Fruit fly (Drosophila melanogaster): ENCODE measurements around the gene Act5C.

Gene Act5C

DNA sequence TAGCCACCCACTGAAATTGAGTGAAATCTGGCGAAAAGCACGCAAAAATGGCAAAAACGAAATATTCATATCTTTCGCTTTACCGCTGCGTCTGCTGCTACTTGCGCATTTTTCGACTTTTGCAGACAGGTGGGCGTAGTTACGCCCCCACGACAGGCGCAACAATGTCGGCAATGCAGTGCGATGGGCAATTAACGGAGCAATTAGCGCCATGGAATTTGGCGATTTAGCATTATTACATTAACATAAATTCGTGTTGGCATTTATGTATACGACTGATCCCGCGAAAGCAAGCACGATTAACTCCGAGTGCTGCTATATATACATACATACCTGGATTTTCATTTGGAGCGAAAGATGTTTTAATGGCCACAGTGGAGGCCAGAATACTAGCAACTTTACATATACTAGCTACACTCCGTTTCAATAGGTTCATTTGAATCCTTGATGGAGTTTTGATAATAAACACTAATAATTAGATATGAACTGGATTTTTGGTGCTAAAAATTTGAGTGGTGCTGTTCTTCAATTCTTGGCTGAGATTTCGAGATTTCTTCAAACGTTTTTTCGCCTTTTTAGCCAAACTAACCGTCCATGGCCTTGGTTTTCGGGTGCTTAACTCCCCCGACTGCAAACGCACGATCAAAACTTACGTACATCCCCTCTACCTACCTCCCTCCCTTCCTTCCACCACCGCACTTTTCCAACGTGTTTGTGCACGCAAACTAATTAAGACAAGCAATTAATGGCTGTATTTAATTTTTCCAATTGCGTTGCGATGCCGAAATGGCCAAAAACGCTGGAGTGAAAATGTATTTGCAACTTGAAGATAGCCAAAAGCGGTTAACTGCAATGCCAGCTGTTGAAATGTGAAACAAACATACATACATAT lies 3.6 kb upstream of the Act5C start (continued):
- TF ChIP-seq CG17186 (GFP tag; optimal IDR thresholded peaks at IDR 0.05) (no peak), CG6813 (GFP tag; optimal IDR thresholded peaks at IDR 0.05) (no peak), CG15696 (tag; optimal IDR thresholded peaks at IDR 0.05) (no peak), Mad (GFP tag; optimal IDR thresholded peaks at IDR 0.05) (no peak), CG33213 (GFP tag; optimal IDR thresholded peaks at IDR 0.05) (no peak), bbx (GFP tag; IDR thresholded peaks at IDR 0.05; ENCODE audit: partially characterized antibody) (no peak), Atf6 (GFP tag; IDR thresholded peaks at IDR 0.05) (0 out of 2 replicates have a peak, but pooled peaks have one; percentile 36), CG7987 (GFP tag; optimal IDR thresholded peaks at IDR 0.05) (no peak), Dref (GFP tag; IDR thresholded peaks at IDR 0.05) (no peak), CG7745 (tag; optimal IDR thresholded peaks at IDR 0.05) (no peak), CG12236 (GFP tag; optimal IDR thresholded peaks at IDR 0.05) (no peak), CG13123 (GFP tag; optimal IDR thresholded peaks at IDR 0.05) (no peak), CkIIα-i1 (GFP tag; IDR thresholded peaks at IDR 0.05) (no peak), hb (GFP tag; IDR thresholded peaks at IDR 0.05; ENCODE audit: partially characterized antibody) (no peak), CG11398 (GFP tag; optimal IDR thresholded peaks at IDR 0.05) (no peak), chif (GFP tag; optimal IDR thresholded peaks at IDR 0.05) (peak in 1 of 2 experiments; percentile 28), Side (GFP tag; optimal IDR thresholded peaks at IDR 0.05) (no peak), zen (tag; optimal IDR thresholded peaks at IDR 0.05) (peak; percentile 13), pzg (GFP tag; optimal IDR thresholded peaks at IDR 0.05) (no peak), dati (GFP tag; IDR thresholded peaks at IDR 0.05) (no peak), CG8765 (GFP tag; IDR thresholded peaks at IDR 0.05) (no peak), bigmax (GFP tag; optimal IDR thresholded peaks at IDR 0.05) (no peak), ssp (GFP tag; IDR thresholded peaks at IDR 0.05) (no peak), dimm (GFP tag; IDR thresholded peaks at IDR 0.05) (no peak), so (GFP tag; IDR thresholded peaks at IDR 0.05) (no peak), Scr (GFP tag; IDR thresholded peaks at IDR 0.05; ENCODE audit: partially characterized antibody) (no peak), Kr (GFP tag; optimal IDR thresholded peaks at IDR 0.05) (no peak), gce (GFP tag; IDR thresholded peaks at IDR 0.05) (no peak), insv (GFP tag; optimal IDR thresholded peaks at IDR 0.05) (no peak), CG7928 (GFP tag; optimal IDR thresholded peaks at IDR 0.05) (no peak), CG6254 (GFP tag; optimal IDR thresholded peaks at IDR 0.05) (no peak), Dp (GFP tag; optimal IDR thresholded peaks at IDR 0.05) (no peak), vnd (GFP tag; IDR thresholded peaks at IDR 0.05; ENCODE audit: partially characterized antibody) (no peak), zfh1 (GFP tag; IDR thresholded peaks at IDR 0.05) (0 out of 3 replicates have a peak, but pooled peaks have one; percentile 53), knrl (GFP tag; IDR thresholded peaks at IDR 0.05; ENCODE audit: partially characterized antibody) (no peak), mam (GFP tag; optimal IDR thresholded peaks at IDR 0.05) (peak; percentile 8), pfk (GFP tag; optimal IDR thresholded peaks at IDR 0.05) (no peak), CG13424 (tag; optimal IDR thresholded peaks at IDR 0.05) (no peak), bowl (GFP tag; IDR thresholded peaks at IDR 0.05) (no peak), Ptx1 (GFP tag; IDR thresholded peaks at IDR 0.05) (peak; percentile 33; the same call in 1 of the 2 replicates), scrt (GFP tag; optimal IDR thresholded peaks at IDR 0.05) (no peak), TFAM (GFP tag; optimal IDR thresholded peaks at IDR 0.05) (no peak), gcm2 (GFP tag; optimal IDR thresholded peaks at IDR 0.05) (no peak), pb (GFP tag; optimal IDR thresholded peaks at IDR 0.05) (no peak), Rx (GFP tag; IDR thresholded peaks at IDR 0.05) (0 out of 2 replicates have a peak, but pooled peaks have one; percentile 33), lola (GFP tag; optimal IDR thresholded peaks at IDR 0.05) (no peak), CG17359 (tag; optimal IDR thresholded peaks at IDR 0.05) (peak; percentile 31), maf-S (GFP tag; optimal IDR thresholded peaks at IDR 0.05) (no peak)

Measured in whole organism, embryonic.